Worm (Caenorhabditis elegans) whole organism, L2 larva: ENCODE results near the gene C08E3.13.

ENCODE experiments used
- C34F6.9 ChIP-seq: fragments of 150-350 bp; optimal IDR thresholded peaks from 2 replicates; lab custom pipeline; 2014; ENCODE audit warnings: missing biosample characterization, missing genetic modification characterization
- F13H6.1 ChIP-seq: sonication (generic microtip); optimal IDR thresholded peaks from 2 replicates; lab custom pipeline; 2016; ENCODE audit warnings: missing genetic modification characterization, missing compliant biosample characterization
- Y55F3AM.14 ChIP-seq: fragments of 200-800 bp; sonication (Bioruptor generic); optimal IDR thresholded peaks from 2 replicates; lab custom pipeline; 2018; ENCODE audit warnings: mild to moderate bottlenecking, missing genetic modification characterization, missing compliant biosample characterization
- ZK546.5 ChIP-seq: sonication (generic microtip); optimal IDR thresholded peaks from 2 replicates; lab custom pipeline; 2017; ENCODE audit warnings: missing biosample characterization, missing genetic modification characterization
- alr-1 ChIP-seq: fragments of 150-350 bp; optimal IDR thresholded peaks from 2 replicates; lab custom pipeline; 2014; ENCODE audit warnings: missing biosample characterization, missing genetic modification characterization
- ama-1 ChIP-seq: fragments of 150-350 bp; optimal IDR thresholded peaks from 2 replicates; lab custom pipeline; 2018; ENCODE audit warnings: inconsistent platforms
- ceh-16 ChIP-seq: fragments of 150-350 bp; optimal IDR thresholded peaks from 2 replicates; lab custom pipeline; 2014; ENCODE audit warnings: missing biosample characterization, missing genetic modification characterization
- ceh-82 ChIP-seq: fragments of 150-350 bp; optimal IDR thresholded peaks from 2 replicates; lab custom pipeline; 2014; ENCODE audit warnings: missing biosample characterization, missing genetic modification characterization
- crh-2 ChIP-seq: sonication (generic microtip); optimal IDR thresholded peaks from 2 replicates; lab custom pipeline; 2017; ENCODE audit warnings: missing biosample characterization, missing genetic modification characterization
- dmd-4 ChIP-seq: sonication (generic microtip); optimal IDR thresholded peaks from 2 replicates; lab custom pipeline; 2017; ENCODE audit warnings: missing biosample characterization, missing genetic modification characterization
- elt-3 ChIP-seq: sonication (generic microtip); optimal IDR thresholded peaks from 2 replicates; lab custom pipeline; 2017; ENCODE audit warnings: missing biosample characterization, missing genetic modification characterization
- lin-39 ChIP-seq: fragments of 150-350 bp; optimal IDR thresholded peaks from 2 replicates; lab custom pipeline; 2014; ENCODE audit warnings: missing biosample characterization, missing genetic modification reagents, missing genetic modification characterization
- lsy-2 ChIP-seq, 2 experiments: fragments of 150-350 bp in 1 of 2; sonication (generic microtip) in 1 of 2; optimal IDR thresholded peaks; 2 replicates each; lab custom pipeline; 2014 to 2017; ENCODE audit warnings: missing biosample characterization in 2 of 2, missing genetic modification characterization in 2 of 2
- mab-5 ChIP-seq: fragments of 150-350 bp; optimal IDR thresholded peaks from 2 replicates; lab custom pipeline; 2014; ENCODE audit warnings: missing biosample characterization, missing genetic modification characterization
- mbf-1 ChIP-seq: sonication (generic microtip); optimal IDR thresholded peaks from 2 replicates; lab custom pipeline; 2017; ENCODE audit warnings: missing biosample characterization, missing genetic modification characterization
- mdl-1 ChIP-seq, 2 experiments: fragments of 150-350 bp in 1 of 2; sonication (generic microtip) in 1 of 2; optimal IDR thresholded peaks; 2 replicates each; lab custom pipeline; 2017; ENCODE audit warnings: missing biosample characterization in 2 of 2, missing genetic modification characterization in 2 of 2
- nhr-10 ChIP-seq: sonication (generic microtip); optimal IDR thresholded peaks from 2 replicates; lab custom pipeline; 2017; ENCODE audit warnings: missing biosample characterization, missing genetic modification characterization
- nhr-11 ChIP-seq: fragments of 150-350 bp; optimal IDR thresholded peaks from 2 replicates; lab custom pipeline; 2014; ENCODE audit warnings: missing biosample characterization, missing genetic modification characterization
- nhr-12 ChIP-seq: fragments of 150-350 bp; optimal IDR thresholded peaks from 2 replicates; lab custom pipeline; 2014; ENCODE audit warnings: missing biosample characterization, missing genetic modification characterization
- nhr-21 ChIP-seq: fragments of 150-350 bp; optimal IDR thresholded peaks from 2 replicates; lab custom pipeline; 2014; ENCODE audit warnings: missing biosample characterization, missing genetic modification characterization
- nhr-23 ChIP-seq: fragments of 150-350 bp; optimal IDR thresholded peaks from 2 replicates; lab custom pipeline; 2014; ENCODE audit warnings: missing biosample characterization, missing genetic modification reagents, missing genetic modification characterization
- nhr-25 ChIP-seq: fragments of 150-350 bp; sonication (generic microtip); optimal IDR thresholded peaks from 3 replicates; lab custom pipeline; 2014; ENCODE audit warnings: missing biosample characterization, missing genetic modification characterization
- nhr-77 ChIP-seq: fragments of 150-350 bp; optimal IDR thresholded peaks from 2 replicates; lab custom pipeline; 2014; ENCODE audit warnings: missing biosample characterization, missing genetic modification characterization
- skn-1 ChIP-seq: sonication (generic microtip); optimal IDR thresholded peaks from 2 replicates; lab custom pipeline; 2017; ENCODE audit warnings: missing biosample characterization, missing genetic modification characterization
- sma-9 ChIP-seq, 2 experiments: fragments of 150-350 bp in 1 of 2; sonication (generic microtip) in 1 of 2; optimal IDR thresholded peaks; 2 replicates each; lab custom pipeline; 2014 to 2016; ENCODE audit warnings: missing genetic modification characterization in 2 of 2, mild to moderate bottlenecking in 1 of 2, missing biosample characterization in 1 of 2, missing compliant biosample characterization in 1 of 2, missing genetic modification reagents in 1 of 2, moderate library complexity in 1 of 2
- snpc-4 ChIP-seq: fragments of 150-350 bp; optimal IDR thresholded peaks from 2 replicates; lab custom pipeline; 2014; ENCODE audit warnings: missing biosample characterization, missing genetic modification characterization
- unc-62 ChIP-seq: fragments of 150-350 bp; optimal IDR thresholded peaks from 2 replicates; lab custom pipeline; 2014; ENCODE audit warnings: missing biosample characterization, missing genetic modification reagents, missing genetic modification characterization
- ztf-4 ChIP-seq: fragments of 150-350 bp; optimal IDR thresholded peaks from 2 replicates; lab custom pipeline; 2014; ENCODE audit warnings: missing biosample characterization, missing genetic modification characterization

C08E3.13 gene

ce11 chrII:1586305-1586704 is 45.8 kb downstream of the C08E3.13 start, which contains the start of gene T07H3.8:
Gene T07H3.8 (plus strand): TSS chrII:1586605.
- no peak for TF ChIP-seq mbf-1 (tag; lab: Kevin White, UChicago)
- no peak for TF ChIP-seq lsy-2 (tag; optimal IDR thresholded peaks at IDR 0.05; lab: Kevin White, UChicago)
- no peak for TF ChIP-seq nhr-23 (tag; lab: Kevin White, UChicago)
- no peak for TF ChIP-seq dmd-4 (tag; lab: Kevin White, UChicago)
- no peak for TF ChIP-seq nhr-25 (tag; lab: Kevin White, UChicago)
- TF ChIP-seq F13H6.1 (tag; lab: Kevin White, UChicago), result no peak
- TF ChIP-seq nhr-21 (tag; lab: Kevin White, UChicago), result no peak
- TF ChIP-seq lin-39 (tag; lab: Kevin White, UChicago), result no peak
- TF ChIP-seq ceh-16 (tag; lab: Kevin White, UChicago), result no peak
- TF ChIP-seq nhr-11 (tag; lab: Kevin White, UChicago), result no peak
- TF ChIP-seq mab-5 (tag; lab: Kevin White, UChicago), result no peak
- no peak for TF ChIP-seq nhr-10 (tag; lab: Kevin White, UChicago)
- TF ChIP-seq alr-1, result no peak
- no peak for TF ChIP-seq nhr-12 (tag; lab: Kevin White, UChicago)
- TF ChIP-seq nhr-77 (tag; lab: Kevin White, UChicago), result no peak
- TF ChIP-seq skn-1, result no peak
- TF ChIP-seq ceh-82 (tag; lab: Kevin White, UChicago), result no peak
- TF ChIP-seq Y55F3AM.14 (GFP tag; lab: Kevin White, UChicago), result no peak
- TF ChIP-seq ZK546.5, result no peak

- TF ChIP-seq snpc-4 (tag; lab: Kevin White, UChicago) (no peak), mdl-1 (tag; optimal IDR thresholded peaks at IDR 0.05; lab: Kevin White, UChicago) (no peak), ama-1 (lab: Kevin White, UChicago) (no peak), nhr-77 (tag; lab: Kevin White, UChicago) (no peak), elt-3 (no peak), ztf-4 (no peak), nhr-10 (tag; lab: Kevin White, UChicago) (no peak), sma-9 (GFP tag; optimal IDR thresholded peaks at IDR 0.05; lab: Kevin White, UChicago) (no peak), sma-9 (tag; optimal IDR thresholded peaks at IDR 0.05; lab: Kevin White, UChicago) (no peak), ceh-82 (tag; lab: Kevin White, UChicago) (no peak), lsy-2 (tag; optimal IDR thresholded peaks at IDR 0.05; lab: Kevin White, UChicago) (no peak), unc-62 (GFP tag; lab: Kevin White, UChicago) (no peak), alr-1 (no peak), crh-2 (tag; lab: Kevin White, UChicago) (no peak), C34F6.9 (tag; lab: Kevin White, UChicago) (no peak)
Observed at ce11 chrII:1584140-1584539, 48.0 kb downstream of the C08E3.13 start, which contains the start of gene clec-21. Gene clec-21 (minus strand): TSS chrII:1584240.
